Worm (Caenorhabditis elegans): Measurements from ENCODE around the gene valv-1.

Gene valv-1

ce11 chrIV:7478134-7478533 is 33.0 kb upstream of the valv-1 start, which contains the start of gene rod-1:
TSS of gene rod-1 (plus strand) at chrIV:7478452.
- TF ChIP-seq nhr-28 (tag; optimal IDR thresholded peaks at IDR 0.05) (no peak), ceh-82 (tag; optimal IDR thresholded peaks at IDR 0.05) (no peak), mml-1 (tag; optimal IDR thresholded peaks at IDR 0.05) (no peak), mdl-1 (tag; optimal IDR thresholded peaks at IDR 0.05) (no peak), pha-4 (tag; optimal IDR thresholded peaks at IDR 0.05) (no peak), unc-62 (GFP tag; optimal IDR thresholded peaks at IDR 0.05) (no peak), nhr-25 (tag; optimal IDR thresholded peaks at IDR 0.05) (no peak), eor-1 (tag; optimal IDR thresholded peaks at IDR 0.05) (no peak), ztf-11 (tag; optimal IDR thresholded peaks at IDR 0.05) (no peak), ZK546.5 (tag; optimal IDR thresholded peaks at IDR 0.05) (no peak), fos-1 (tag; optimal IDR thresholded peaks at IDR 0.05) (no peak), nhr-43 (tag; optimal IDR thresholded peaks at IDR 0.05; ENCODE audit: poor library complexity, severe bottlenecking) (no peak), nhr-23 (tag; optimal IDR thresholded peaks at IDR 0.05) (no peak), nhr-12 (tag; optimal IDR thresholded peaks at IDR 0.05) (no peak), nhr-237 (tag; optimal IDR thresholded peaks at IDR 0.05) (no peak)

- no peak for TF ChIP-seq nhr-23 (tag; optimal IDR thresholded peaks at IDR 0.05)
- TF ChIP-seq nhr-77 (tag; optimal IDR thresholded peaks at IDR 0.05): no peak
Observed at ce11 chrIV:7477697-7478096, 32.6 kb upstream of the valv-1 start.

ce11 chrIV:7477197-7477596 is 32.1 kb upstream of the valv-1 start, which contains the start of gene pycr-4:
TSS of gene pycr-4 (minus strand) at chrIV:7477297.
- TF ChIP-seq mml-1 (tag; optimal IDR thresholded peaks at IDR 0.05) (no peak), pha-4 (tag; optimal IDR thresholded peaks at IDR 0.05) (no peak), nhr-28 (tag; optimal IDR thresholded peaks at IDR 0.05) (no peak), lsy-12 (tag; optimal IDR thresholded peaks at IDR 0.05) (no peak), nhr-77 (tag; optimal IDR thresholded peaks at IDR 0.05) (no peak), ceh-82 (tag; optimal IDR thresholded peaks at IDR 0.05) (no peak), nhr-23 (tag; optimal IDR thresholded peaks at IDR 0.05) (no peak), unc-39 (tag; optimal IDR thresholded peaks at IDR 0.05) (no peak), ceh-9 (tag; optimal IDR thresholded peaks at IDR 0.05) (no peak), egl-27 (tag; optimal IDR thresholded peaks at IDR 0.05) (no peak), snpc-4 (tag; optimal IDR thresholded peaks at IDR 0.05) (no peak), mdl-1 (tag; optimal IDR thresholded peaks at IDR 0.05) (no peak), nhr-12 (tag; optimal IDR thresholded peaks at IDR 0.05) (no peak)

- TF ChIP-seq nhr-25 (tag; optimal IDR thresholded peaks at IDR 0.05): no peak
- TF ChIP-seq elt-3 (tag; optimal IDR thresholded peaks at IDR 0.05): no peak
- no peak for TF ChIP-seq nhr-28 (tag; optimal IDR thresholded peaks at IDR 0.05)
- no peak for TF ChIP-seq snpc-4 (tag; optimal IDR thresholded peaks at IDR 0.05)
- no peak for TF ChIP-seq jun-1 (tag; optimal IDR thresholded peaks at IDR 0.05)
- no peak for TF ChIP-seq ceh-16 (tag; optimal IDR thresholded peaks at IDR 0.05)
- no peak for TF ChIP-seq ama-1 (optimal IDR thresholded peaks at IDR 0.05)
- TF ChIP-seq tbx-2 (tag; optimal IDR thresholded peaks at IDR 0.05): no peak
- TF ChIP-seq ztf-11 (tag; optimal IDR thresholded peaks at IDR 0.05): no peak
- TF ChIP-seq pqm-1 (tag; optimal IDR thresholded peaks at IDR 0.05): no peak
- TF ChIP-seq skn-1 (tag; optimal IDR thresholded peaks at IDR 0.05): no peak
- TF ChIP-seq unc-62 (GFP tag; optimal IDR thresholded peaks at IDR 0.05): no peak
- TF ChIP-seq zag-1 (tag; optimal IDR thresholded peaks at IDR 0.05): no peak
- TF ChIP-seq lin-39 (tag; optimal IDR thresholded peaks at IDR 0.05): no peak
- TF ChIP-seq pha-4 (tag; optimal IDR thresholded peaks at IDR 0.05): no peak
- TF ChIP-seq nhr-23 (tag; optimal IDR thresholded peaks at IDR 0.05): no peak
- no peak for TF ChIP-seq nhr-67 (tag; optimal IDR thresholded peaks at IDR 0.05)
- no peak for TF ChIP-seq fkh-10 (GFP tag; optimal IDR thresholded peaks at IDR 0.05)
Observed at ce11 chrIV:7474826-7475225, 29.7 kb upstream of the valv-1 start, which contains the start of gene slc-25A18.2. TSS of gene slc-25A18.2 (plus strand) at chrIV:7475041.

- no peak for TF ChIP-seq nhr-28 (tag; optimal IDR thresholded peaks at IDR 0.05)
- no peak for TF ChIP-seq fos-1 (tag; optimal IDR thresholded peaks at IDR 0.05)
- TF ChIP-seq ceh-82 (tag; optimal IDR thresholded peaks at IDR 0.05): no peak
Observed at ce11 chrIV:7473159-7473649, 28.1 kb upstream of the valv-1 start, which contains the start of the genes plk-3 and F55G1.6. TSS of gene plk-3 (minus strand) at chrIV:7473209. TSS of gene F55G1.6 (plus strand) at chrIV:7473517.
